Fruit fly (Drosophila melanogaster) whole organism, wandering third instar larva: ENCODE results near the gene gammaSnap2.

Experiments
- CrebA ChIP-seq: fragments of 200-800 bp; sonication (Bioruptor generic); optimal IDR thresholded peaks from 2 replicates; lab custom pipeline; 2016; ENCODE audit warnings: missing biosample characterization, mild to moderate bottlenecking, missing genetic modification characterization, borderline replicate concordance
- OdsH ChIP-seq: fragments of 200-800 bp; sonication (Bioruptor generic); optimal IDR thresholded peaks from 2 replicates; lab custom pipeline; 2016; ENCODE audit warnings: missing biosample characterization, mild to moderate bottlenecking, missing genetic modification characterization
- Sp1 ChIP-seq: fragments of 200-800 bp; sonication (Bioruptor generic); optimal IDR thresholded peaks from 3 replicates; lab custom pipeline; 2019; ENCODE audit warnings: missing biosample characterization, mild to moderate bottlenecking, missing genetic modification characterization, moderate library complexity
- jim ChIP-seq: fragments of 175-275, 200-325 bp; sonication (Bioruptor generic); optimal IDR thresholded peaks from 2 replicates; lab custom pipeline; 2016; ENCODE audit warnings: missing biosample characterization, mild to moderate bottlenecking, missing genetic modification characterization
- psq ChIP-seq: fragments of 200-800 bp; sonication (Bioruptor generic); optimal IDR thresholded peaks from 3 replicates; lab custom pipeline; 2017; ENCODE audit warnings: missing biosample characterization, mild to moderate bottlenecking, missing genetic modification characterization, moderate library complexity

dm6 chr3R:10167280-10167679 is 46.1 kb upstream of the gammaSnap2 start:
- no peak for TF ChIP-seq OdsH (GFP tag; lab: Kevin White, UChicago)
- no peak for TF ChIP-seq CrebA (GFP tag; lab: Kevin White, UChicago)
- TF ChIP-seq psq (GFP tag; lab: Kevin White, UChicago) = no peak
- no peak for TF ChIP-seq Sp1 (GFP tag; lab: Kevin White, UChicago)
- no peak for TF ChIP-seq jim (GFP tag; lab: Kevin White, UChicago)
